Worm (Caenorhabditis elegans): ENCODE results near the gene F56F10.2.

The F56F10.2 gene

DNA sequence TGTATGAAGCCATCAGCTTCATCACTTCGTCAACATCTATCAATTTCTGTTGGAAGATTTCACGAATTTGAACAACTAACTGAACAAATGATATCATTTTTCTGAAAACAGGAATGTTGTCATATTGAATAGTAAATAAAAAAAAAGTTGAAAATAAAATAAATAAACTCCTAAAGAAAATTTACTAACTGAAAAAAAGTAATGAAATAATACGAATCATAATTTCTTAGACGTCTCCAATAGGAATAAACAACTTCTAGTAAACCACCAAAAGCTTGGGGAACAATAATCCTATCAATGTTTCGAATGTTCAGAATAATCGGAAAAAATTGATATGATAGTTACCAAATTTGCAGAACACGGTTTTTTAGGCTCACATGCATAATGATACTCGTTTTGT lies 4.1 kb downstream of the F56F10.2 start, which contains the start of gene cdo-1:
TSS of gene cdo-1 (minus strand) at position 101 of the 400 bp plus-strand sequence.
- TF ChIP-seq elt-3 (tag; optimal IDR thresholded peaks at IDR 0.05) (no peak), ceh-83 (GFP tag; optimal IDR thresholded peaks at IDR 0.05) (no peak), mab-5 (tag; optimal IDR thresholded peaks at IDR 0.05) (no peak), ces-1 (GFP tag; optimal IDR thresholded peaks at IDR 0.05) (no peak), M03D4.4 (tag; optimal IDR thresholded peaks at IDR 0.05) (no peak), drap-1 (GFP tag; optimal IDR thresholded peaks at IDR 0.05) (no peak), lin-13 (tag; optimal IDR thresholded peaks at IDR 0.05) (no peak), sptf-1 (tag; optimal IDR thresholded peaks at IDR 0.05) (no peak), nhr-76 (tag; optimal IDR thresholded peaks at IDR 0.05) (no peak), nhr-28 (tag; optimal IDR thresholded peaks at IDR 0.05) (no peak), ztf-11 (tag; optimal IDR thresholded peaks at IDR 0.05) (no peak), flh-1 (GFP tag; optimal IDR thresholded peaks at IDR 0.05) (no peak), snpc-4 (tag; optimal IDR thresholded peaks at IDR 0.05) (no peak), lsy-2 (tag; optimal IDR thresholded peaks at IDR 0.05) (no peak), bed-3 (GFP tag; optimal IDR thresholded peaks at IDR 0.05) (no peak), unc-120 (tag; optimal IDR thresholded peaks at IDR 0.05; ENCODE audit: poor library complexity, severe bottlenecking) (no peak)

DNA sequence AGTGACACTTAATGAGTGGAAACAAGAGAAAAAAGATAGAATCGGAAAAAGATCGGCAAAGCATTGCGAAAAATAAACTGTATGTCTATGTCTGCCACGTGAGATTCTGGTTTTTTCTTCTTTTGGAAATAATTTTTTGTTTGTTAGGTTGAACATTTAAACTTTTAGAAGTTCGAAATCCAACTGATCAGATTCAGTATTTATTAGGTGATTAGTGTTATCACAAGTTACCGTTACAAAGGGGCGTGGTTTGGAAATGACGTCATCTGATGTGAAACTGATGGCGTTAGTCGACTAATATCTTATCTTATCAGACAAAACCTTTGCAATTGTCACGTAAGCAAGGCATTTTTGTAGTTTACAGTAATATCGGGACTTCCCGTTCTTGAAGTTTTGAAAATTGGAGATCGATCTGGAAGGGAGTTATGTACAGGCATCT lies 4.9 kb downstream of the F56F10.2 start:
- TF ChIP-seq unc-120 (tag; optimal IDR thresholded peaks at IDR 0.05; ENCODE audit: poor library complexity, severe bottlenecking) (no peak), drap-1 (GFP tag; optimal IDR thresholded peaks at IDR 0.05) (no peak), ceh-39 (tag; optimal IDR thresholded peaks at IDR 0.05) (no peak), lin-32 (GFP tag; optimal IDR thresholded peaks at IDR 0.05) (no peak), elt-3 (tag; optimal IDR thresholded peaks at IDR 0.05) (peak; percentile 73), ztf-11 (tag; optimal IDR thresholded peaks at IDR 0.05) (no peak), elt-1 (tag; optimal IDR thresholded peaks at IDR 0.05; ENCODE audit: borderline replicate concordance, insufficient read depth) (no peak)

DNA sequence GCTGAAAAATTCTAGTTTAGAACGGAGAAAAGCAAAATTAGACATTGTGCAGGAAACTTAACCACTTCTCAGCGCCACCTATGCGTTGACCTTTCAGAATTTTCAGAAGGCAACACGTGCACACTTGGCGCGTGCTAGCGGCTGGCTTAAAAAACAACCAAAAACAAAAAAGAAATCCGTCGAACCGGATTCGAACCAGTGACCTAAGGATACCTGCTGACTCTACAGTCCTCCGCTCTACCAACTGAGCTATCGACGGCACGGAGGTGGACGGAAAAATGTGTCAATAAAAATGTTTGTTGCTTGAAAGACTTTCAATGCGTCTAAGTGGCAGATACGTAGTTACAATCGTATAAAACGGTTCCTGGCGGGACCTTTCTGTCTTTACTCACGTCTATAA lies 5.8 kb downstream of the F56F10.2 start:
- TF ChIP-seq unc-120 (tag; optimal IDR thresholded peaks at IDR 0.05; ENCODE audit: poor library complexity, severe bottlenecking) (no peak), pha-4 (tag; optimal IDR thresholded peaks at IDR 0.05) (no peak), nhr-76 (tag; optimal IDR thresholded peaks at IDR 0.05) (no peak), nhr-2 (tag; optimal IDR thresholded peaks at IDR 0.05) (no peak), M03D4.4 (tag; optimal IDR thresholded peaks at IDR 0.05) (no peak), mls-2 (tag; optimal IDR thresholded peaks at IDR 0.05) (no peak), ceh-43 (GFP tag; optimal IDR thresholded peaks at IDR 0.05) (no peak)

DNA sequence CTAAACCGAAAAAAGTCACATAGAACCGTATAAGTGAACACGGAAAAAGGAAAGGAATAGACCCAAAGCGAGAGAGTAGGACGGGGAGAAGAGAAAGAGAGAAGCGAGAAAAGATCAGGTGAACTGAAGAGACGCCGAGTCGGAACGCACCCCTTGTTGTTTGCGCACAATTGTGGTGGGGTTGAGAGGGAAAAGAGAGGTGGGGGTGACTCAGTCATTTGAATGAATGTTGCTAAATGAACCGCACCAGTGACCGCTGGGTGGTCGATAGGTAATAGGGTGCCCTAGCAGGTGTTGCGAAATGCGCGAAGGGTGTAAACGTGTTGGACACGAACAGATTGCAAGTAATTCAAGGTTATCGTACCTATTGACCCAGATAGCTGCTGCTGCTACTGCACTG lies 11.6 kb downstream of the F56F10.2 start, which contains the start of gene lgl-1:
TSS of gene lgl-1 (minus strand) at position 70 of the 400 bp plus-strand sequence.
- TF ChIP-seq nhr-28 (tag; optimal IDR thresholded peaks at IDR 0.05) (no peak), unc-62 (GFP tag; optimal IDR thresholded peaks at IDR 0.05) (no peak), nhr-237 (tag; optimal IDR thresholded peaks at IDR 0.05) (no peak), mab-5 (tag; optimal IDR thresholded peaks at IDR 0.05) (no peak), unc-120 (tag; optimal IDR thresholded peaks at IDR 0.05; ENCODE audit: poor library complexity, severe bottlenecking) (no peak), ces-1 (GFP tag; optimal IDR thresholded peaks at IDR 0.05) (no peak), drap-1 (GFP tag; optimal IDR thresholded peaks at IDR 0.05) (peak; percentile 53), lin-32 (GFP tag; optimal IDR thresholded peaks at IDR 0.05) (no peak), elt-3 (tag; optimal IDR thresholded peaks at IDR 0.05) (no peak), blmp-1 (tag; optimal IDR thresholded peaks at IDR 0.05) (no peak), ceh-39 (tag; optimal IDR thresholded peaks at IDR 0.05) (no peak), lsy-2 (tag; optimal IDR thresholded peaks at IDR 0.05) (peak; percentile 4), nhr-2 (tag; optimal IDR thresholded peaks at IDR 0.05) (peak; percentile 95), hlh-1 (tag; optimal IDR thresholded peaks at IDR 0.05) (peak; percentile 67), flh-1 (GFP tag; optimal IDR thresholded peaks at IDR 0.05) (no peak), nhr-12 (tag; optimal IDR thresholded peaks at IDR 0.05) (no peak), zip-8 (tag; optimal IDR thresholded peaks at IDR 0.05) (no peak), pha-4 (tag; optimal IDR thresholded peaks at IDR 0.05) (peak; percentile 11), tbx-8 (GFP tag; optimal IDR thresholded peaks at IDR 0.05) (no peak), mls-2 (tag; optimal IDR thresholded peaks at IDR 0.05) (peak; percentile 76), snpc-4 (tag; optimal IDR thresholded peaks at IDR 0.05) (no peak), sptf-1 (tag; optimal IDR thresholded peaks at IDR 0.05) (peak; percentile 13), M03D4.4 (tag; optimal IDR thresholded peaks at IDR 0.05) (no peak), mep-1 (tag; optimal IDR thresholded peaks at IDR 0.05) (peak; percentile 12), ceh-83 (GFP tag; optimal IDR thresholded peaks at IDR 0.05) (no peak), sem-2 (GFP tag; optimal IDR thresholded peaks at IDR 0.05) (no peak), nhr-76 (tag; optimal IDR thresholded peaks at IDR 0.05) (no peak), cnd-1 (tag; optimal IDR thresholded peaks at IDR 0.05) (peak; percentile 67), unc-39 (tag; optimal IDR thresholded peaks at IDR 0.05) (no peak), ham-2 (GFP tag; optimal IDR thresholded peaks at IDR 0.05) (peak; percentile 60), lin-13 (tag; optimal IDR thresholded peaks at IDR 0.05) (peak; percentile 17)

Measured in whole organism, mixed stage, embryonic.